Worm (Caenorhabditis elegans): ENCODE data around the gene fbxa-96.

ce11 chrX:15010941-15011340 lies 49.3 kb downstream of the fbxa-96 start:
- TF ChIP-seq lsy-2 (tag; optimal IDR thresholded peaks at IDR 0.05) (no peak), nhr-76 (tag; optimal IDR thresholded peaks at IDR 0.05) (no peak), sptf-1 (tag; optimal IDR thresholded peaks at IDR 0.05) (no peak), egl-27 (tag; optimal IDR thresholded peaks at IDR 0.05) (no peak), nhr-237 (tag; optimal IDR thresholded peaks at IDR 0.05) (no peak), fkh-10 (GFP tag; optimal IDR thresholded peaks at IDR 0.05) (no peak), dsc-1 (tag; optimal IDR thresholded peaks at IDR 0.05) (no peak), rnt-1 (tag; optimal IDR thresholded peaks at IDR 0.05) (no peak), elt-3 (tag; optimal IDR thresholded peaks at IDR 0.05) (no peak), skn-1 (tag; optimal IDR thresholded peaks at IDR 0.05) (no peak), unc-62 (GFP tag; optimal IDR thresholded peaks at IDR 0.05) (no peak)

Measured in whole organism, L1 larva.